Fruit fly (Drosophila melanogaster): ENCODE results near the gene Karl.
A peak's percentile ranks its signal among the peaks of the same experiment; 100 is the strongest.

The Karl gene

dm6 chrX:11788187-11788870, 1.1 kb downstream of the Karl start (continued):
- peak; percentile 68 for TF ChIP-seq CG7556 (GFP tag; optimal IDR thresholded peaks at IDR 0.05)
- TF ChIP-seq CG2116 (GFP tag; optimal IDR thresholded peaks at IDR 0.05), result peak; percentile 20
- TF ChIP-seq NC2β (GFP tag; optimal IDR thresholded peaks at IDR 0.05), result peak; percentile 33
- TF ChIP-seq Opbp (GFP tag; IDR thresholded peaks at IDR 0.05; ENCODE audit: partially characterized antibody), result no peak
- TF ChIP-seq CG13287 (GFP tag; IDR thresholded peaks at IDR 0.05; ENCODE audit: partially characterized antibody), result no peak
- peak; percentile 16 for TF ChIP-seq CG6683 (GFP tag; optimal IDR thresholded peaks at IDR 0.05)
- peak; percentile 48 for TF ChIP-seq CG16815 (GFP tag; optimal IDR thresholded peaks at IDR 0.05)
- peak; percentile 73 for TF ChIP-seq CG8388 (GFP tag; optimal IDR thresholded peaks at IDR 0.05)
- peak; percentile 58 for TF ChIP-seq Asciz (GFP tag; optimal IDR thresholded peaks at IDR 0.05)
- TF ChIP-seq CG12155 (GFP tag; optimal IDR thresholded peaks at IDR 0.05), result peak; percentile 61
- peak; percentile 68 for TF ChIP-seq Antp (GFP tag; optimal IDR thresholded peaks at IDR 0.05)
- no peak for TF ChIP-seq pzg (GFP tag; optimal IDR thresholded peaks at IDR 0.05)
- peak; percentile 52 for TF ChIP-seq CG6254 (GFP tag; optimal IDR thresholded peaks at IDR 0.05)
- peak; percentile 35 for TF ChIP-seq Bteb2 (GFP tag; optimal IDR thresholded peaks at IDR 0.05)
- peak; percentile 29 for TF ChIP-seq MTF-1 (GFP tag; optimal IDR thresholded peaks at IDR 0.05; ENCODE audit: borderline replicate concordance)
- peak; percentile 16 for TF ChIP-seq ERR (GFP tag; optimal IDR thresholded peaks at IDR 0.05)
- peak; percentile 31 for TF ChIP-seq CG3838 (GFP tag; optimal IDR thresholded peaks at IDR 0.05)
- TF ChIP-seq B-H2 (GFP tag; optimal IDR thresholded peaks at IDR 0.05), result no peak
- peak; percentile 73; the same call in 2 of the 3 replicates for TF ChIP-seq CG11456 (GFP tag; IDR thresholded peaks at IDR 0.05)
- TF ChIP-seq CG6654 (GFP tag; optimal IDR thresholded peaks at IDR 0.05), result peak; percentile 9
- peak; percentile 56 for TF ChIP-seq CG9609 (GFP tag; optimal IDR thresholded peaks at IDR 0.05)
- TF ChIP-seq Hmx (GFP tag; optimal IDR thresholded peaks at IDR 0.05), result no peak
- no peak for TF ChIP-seq Lhr (GFP tag; optimal IDR thresholded peaks at IDR 0.05)
- TF ChIP-seq chif (GFP tag; optimal IDR thresholded peaks at IDR 0.05), result peak; percentile 46 to 65
- peak; percentile 28 for TF ChIP-seq NC2α (GFP tag; optimal IDR thresholded peaks at IDR 0.05)
- no peak for TF ChIP-seq TFAM (GFP tag; optimal IDR thresholded peaks at IDR 0.05)
- TF ChIP-seq CG11085 (GFP tag; IDR thresholded peaks at IDR 0.05), result no peak
- TF ChIP-seq CG10462 (GFP tag; optimal IDR thresholded peaks at IDR 0.05), result peak; percentile 47
- TF ChIP-seq NFAT (GFP tag; IDR thresholded peaks at IDR 0.05), result peak; percentile 49; the same call in 1 of the 2 replicates
- peak; percentile 26 for TF ChIP-seq Myb (GFP tag; optimal IDR thresholded peaks at IDR 0.05)
- peak; percentile 73 for TF ChIP-seq Xrp1 (GFP tag; IDR thresholded peaks at IDR 0.05)
- peak; percentile 70 for TF ChIP-seq Fer3 (tag; optimal IDR thresholded peaks at IDR 0.05)
- no peak for TF ChIP-seq mirr (GFP tag; optimal IDR thresholded peaks at IDR 0.05)
- no peak for TF ChIP-seq aop (GFP tag; IDR thresholded peaks at IDR 0.05)
- TF ChIP-seq CG18476 (GFP tag; optimal IDR thresholded peaks at IDR 0.05), result peak; percentile 36
- peak; percentile 53 for TF ChIP-seq caup (GFP tag; optimal IDR thresholded peaks at IDR 0.05; ENCODE audit: severe bottlenecking)
- TF ChIP-seq CG12236 (GFP tag; optimal IDR thresholded peaks at IDR 0.05), result no peak
- no peak for TF ChIP-seq hkb (optimal IDR thresholded peaks at IDR 0.05)
- peak; percentile 85 for TF ChIP-seq hkb (GFP tag; IDR thresholded peaks at IDR 0.05)
- TF ChIP-seq Ptx1 (GFP tag; IDR thresholded peaks at IDR 0.05), result peak; percentile 83
- TF ChIP-seq fd96Cb (tag; optimal IDR thresholded peaks at IDR 0.05), result peak; percentile 64
- TF ChIP-seq bcd (GFP tag; optimal IDR thresholded peaks at IDR 0.05), result peak; percentile 77
- TF ChIP-seq CG12219 (GFP tag; optimal IDR thresholded peaks at IDR 0.05), result peak; percentile 67
- TF ChIP-seq CG12299 (tag; optimal IDR thresholded peaks at IDR 0.05), result no peak
- TF ChIP-seq Taf1 (GFP tag; IDR thresholded peaks at IDR 0.05), result 0 out of 2 replicates have a peak, but pooled peaks have one; percentile 17
- peak; percentile 70 for TF ChIP-seq Fer1 (GFP tag; optimal IDR thresholded peaks at IDR 0.05)
- peak; percentile 16 for TF ChIP-seq CG18764 (GFP tag; optimal IDR thresholded peaks at IDR 0.05)
- TF ChIP-seq run (tag; optimal IDR thresholded peaks at IDR 0.05), result peak; percentile 13
- TF ChIP-seq CG8924 (tag; optimal IDR thresholded peaks at IDR 0.05), result peak; percentile 79
